Fruit fly (Drosophila melanogaster) whole organism, embryonic: Measurements from ENCODE around the gene Hrs.

Source experiments
- Blimp-1 ChIP-seq: fragments of 200-800 bp; sonication (Bioruptor generic); optimal IDR thresholded peaks from 3 replicates; lab custom pipeline; 2018; ENCODE audit warnings: missing biosample characterization, missing genetic modification characterization, mild to moderate bottlenecking, moderate library complexity, missing genetic modification reagents
- CG10147 ChIP-seq: fragments of 200-800 bp; sonication (Bioruptor generic); optimal IDR thresholded peaks from 2 replicates; lab custom pipeline; 2019; ENCODE audit warnings: missing biosample characterization, mild to moderate bottlenecking, missing genetic modification characterization, moderate library complexity
- CG11085 ChIP-seq: fragments of 200-800 bp; sonication (Bioruptor generic); IDR thresholded peaks from 2 replicates; pipeline ENCODE4 v1.3.6; 2022; ENCODE audit warnings: missing biosample characterization, missing genetic modification characterization
- CG11723 ChIP-seq: fragments of 200-800 bp; sonication (Bioruptor generic); optimal IDR thresholded peaks from 2 replicates; lab custom pipeline; 2017; ENCODE audit warnings: missing biosample characterization, mild to moderate bottlenecking, missing genetic modification characterization
- CG13424 ChIP-seq: fragments of 200-800 bp; sonication (Bioruptor generic); optimal IDR thresholded peaks from 2 replicates; lab custom pipeline; 2019; ENCODE audit warnings: missing biosample characterization, mild to moderate bottlenecking, missing genetic modification characterization, moderate library complexity
- CG14050 ChIP-seq: fragments of 200-800 bp; sonication (Bioruptor generic); IDR thresholded peaks from 3 replicates; pipeline ENCODE4 v1.3.6; 2022; ENCODE audit warnings: missing biosample characterization, missing genetic modification characterization
- CG14667 ChIP-seq: fragments of 200-800 bp; sonication (Bioruptor generic); IDR thresholded peaks from 2 replicates; pipeline ENCODE4 v1.3.6; 2022; ENCODE audit warnings: missing biosample characterization, missing genetic modification characterization
- CG15479 ChIP-seq: fragments of 200-800 bp; sonication (Bioruptor generic); optimal IDR thresholded peaks from 3 replicates; lab custom pipeline; 2019; ENCODE audit warnings: missing biosample characterization, mild to moderate bottlenecking, missing genetic modification characterization, moderate library complexity
- CG17359 ChIP-seq: fragments of 200-800 bp; sonication (Bioruptor generic); optimal IDR thresholded peaks from 3 replicates; lab custom pipeline; 2018; ENCODE audit warnings: missing biosample characterization, mild to moderate bottlenecking, missing genetic modification characterization, moderate library complexity
- CG17612 ChIP-seq: fragments of 200-800 bp; sonication (Bioruptor generic); IDR thresholded peaks from 2 replicates; pipeline ENCODE4 v1.3.6; 2022; ENCODE audit warnings: missing biosample characterization, missing genetic modification characterization
- CG17829 ChIP-seq: fragments of 200-800 bp; optimal IDR thresholded peaks from 2 replicates; lab custom pipeline; 2019; ENCODE audit warnings: missing biosample characterization, mild to moderate bottlenecking, missing genetic modification characterization, moderate library complexity
- CG30020 ChIP-seq: fragments of 200-800 bp; optimal IDR thresholded peaks from 2 replicates; lab custom pipeline; 2019; ENCODE audit warnings: missing biosample characterization, mild to moderate bottlenecking, missing genetic modification characterization, moderate library complexity
- CG3838 ChIP-seq: fragments of 200-800 bp; sonication (Bioruptor generic); optimal IDR thresholded peaks from 3 replicates; lab custom pipeline; 2016; ENCODE audit warnings: missing biosample characterization, missing genetic modification characterization
- CG4404 ChIP-seq: fragments of 200-800 bp; sonication (Bioruptor generic); IDR thresholded peaks from 2 replicates; pipeline ENCODE4 v1.3.6; 2022; ENCODE audit warnings: missing biosample characterization, missing genetic modification characterization
- CG6272 ChIP-seq: fragments of 200-800 bp; sonication (Bioruptor generic); IDR thresholded peaks from 2 replicates; pipeline ENCODE4 v1.3.6; 2022; ENCODE audit warnings: missing biosample characterization, missing genetic modification characterization
- CG7372 ChIP-seq: fragments of 200-800 bp; sonication (Bioruptor generic); IDR thresholded peaks from 2 replicates; pipeline ENCODE4 v1.3.6; 2022; ENCODE audit warnings: missing biosample characterization, missing genetic modification characterization
- CG8290 ChIP-seq, 3 experiments: fragments of 200-800 bp; sonication (Bioruptor generic); optimal IDR thresholded peaks; 2 replicates each; lab custom pipeline; 2016 to 2019; ENCODE audit warnings: missing biosample characterization in 3 of 3, missing genetic modification characterization in 3 of 3, mild to moderate bottlenecking in 2 of 3, moderate library complexity in 1 of 3
- CG8765 ChIP-seq: fragments of 200-800 bp; sonication (Bioruptor generic); IDR thresholded peaks from 2 replicates; pipeline ENCODE4 v1.3.6; 2022; ENCODE audit warnings: missing biosample characterization, missing genetic modification characterization
- D ChIP-seq, 2 experiments: fragments of 200-800 bp in 1 of 2; fragments of >200 bp in 1 of 2; sonication (Bioruptor generic) in 1 of 2; optimal IDR thresholded peaks; 2 replicates in 1 of 2; 3 replicates in 1 of 2; lab custom pipeline; 2017; ENCODE audit warnings: mild to moderate bottlenecking in 1 of 2, missing biosample characterization in 1 of 2, missing genetic modification characterization in 1 of 2, missing genetic modification reagents in 1 of 2
- D19A ChIP-seq: fragments of 200-800 bp; optimal IDR thresholded peaks from 3 replicates; lab custom pipeline; 2019; ENCODE audit warnings: missing biosample characterization, mild to moderate bottlenecking, missing genetic modification characterization, moderate library complexity
- Doc3 ChIP-seq: fragments of 200-800 bp; sonication (Bioruptor generic); IDR thresholded peaks from 3 replicates; pipeline ENCODE4 v1.3.6; 2022; ENCODE audit warnings: missing biosample characterization, missing genetic modification characterization; ENCODE audit not compliant: partially characterized antibody
- Dp ChIP-seq: fragments of 200-800 bp; sonication (Bioruptor generic); optimal IDR thresholded peaks from 2 replicates; lab custom pipeline; 2018; ENCODE audit warnings: missing biosample characterization, mild to moderate bottlenecking, missing genetic modification characterization, moderate library complexity
- E2f1 ChIP-seq: fragments of 200-800 bp; sonication (Bioruptor generic); IDR thresholded peaks from 2 replicates; pipeline ENCODE4 v1.3.6; 2022; ENCODE audit warnings: missing biosample characterization, missing genetic modification characterization
- Lim3 ChIP-seq: fragments of 200-800 bp; sonication (Bioruptor generic); IDR thresholded peaks from 2 replicates; pipeline ENCODE4 v1.3.6; 2022; ENCODE audit warnings: missing biosample characterization, missing genetic modification characterization
- Oaz ChIP-seq: fragments of 200-800 bp; sonication (Bioruptor generic); IDR thresholded peaks from 2 replicates; pipeline ENCODE4 v1.3.6; 2022; ENCODE audit warnings: missing biosample characterization, missing genetic modification characterization
- Optix ChIP-seq: fragments of 200-800 bp; sonication (Bioruptor generic); IDR thresholded peaks from 3 replicates; pipeline ENCODE4 v1.3.6; 2022; ENCODE audit warnings: missing biosample characterization, missing genetic modification characterization
- Xbp1 ChIP-seq: fragments of 200-800 bp; sonication (Bioruptor generic); optimal IDR thresholded peaks from 3 replicates; lab custom pipeline; 2016; ENCODE audit warnings: missing biosample characterization, mild to moderate bottlenecking, missing genetic modification characterization
- al ChIP-seq: fragments of 200-800 bp; sonication (Bioruptor generic); IDR thresholded peaks from 2 replicates; pipeline ENCODE4 v1.3.6; 2022; ENCODE audit warnings: missing biosample characterization, missing genetic modification characterization
- amos ChIP-seq: fragments of 200-800 bp; sonication (Bioruptor generic); IDR thresholded peaks from 2 replicates; pipeline ENCODE4 v1.3.6; 2022; ENCODE audit warnings: missing biosample characterization, missing genetic modification characterization; ENCODE audit not compliant: partially characterized antibody
- aop ChIP-seq: fragments of 200-800 bp; sonication (Bioruptor generic); IDR thresholded peaks from 2 replicates; pipeline ENCODE4 v1.3.6; 2022; ENCODE audit warnings: missing biosample characterization, missing genetic modification characterization
- cg ChIP-seq: fragments of 200-800 bp; sonication (Bioruptor generic); optimal IDR thresholded peaks from 3 replicates; lab custom pipeline; 2019; ENCODE audit warnings: missing biosample characterization, mild to moderate bottlenecking, missing genetic modification characterization, moderate library complexity
- crc ChIP-seq: fragments of 200-800 bp; sonication (Bioruptor generic); optimal IDR thresholded peaks from 2 replicates; lab custom pipeline; 2016; ENCODE audit warnings: missing biosample characterization, missing genetic modification characterization
- fd102C ChIP-seq: fragments of 200-800 bp; sonication (Bioruptor generic); optimal IDR thresholded peaks from 2 replicates; lab custom pipeline; 2018; ENCODE audit warnings: missing biosample characterization, mild to moderate bottlenecking, missing genetic modification characterization, moderate library complexity
- gem ChIP-seq: fragments of 200-800 bp; sonication (Bioruptor generic); optimal IDR thresholded peaks from 2 replicates; lab custom pipeline; 2019; ENCODE audit warnings: missing biosample characterization, mild to moderate bottlenecking, missing genetic modification characterization, moderate library complexity
- grn ChIP-seq: fragments of 200-800 bp; sonication (Bioruptor generic); optimal IDR thresholded peaks from 3 replicates; lab custom pipeline; 2017; ENCODE audit warnings: missing biosample characterization, missing genetic modification characterization
- gsb-n ChIP-seq: fragments of 200-800 bp; sonication (Bioruptor generic); optimal IDR thresholded peaks from 3 replicates; lab custom pipeline; 2018; ENCODE audit warnings: missing biosample characterization, mild to moderate bottlenecking, missing genetic modification characterization
- h ChIP-seq: fragments of >200 bp; optimal IDR thresholded peaks from 2 replicates; lab custom pipeline; 2017
- hb ChIP-seq: fragments of 200-800 bp; sonication (Bioruptor generic); IDR thresholded peaks from 3 replicates; pipeline ENCODE4 v1.3.6; 2022; ENCODE audit warnings: missing biosample characterization, missing genetic modification characterization; ENCODE audit not compliant: partially characterized antibody
- jumu ChIP-seq: fragments of 200-800 bp; sonication (Bioruptor generic); optimal IDR thresholded peaks from 3 replicates; lab custom pipeline; 2016; ENCODE audit warnings: missing biosample characterization, missing genetic modification characterization
- lola ChIP-seq, 3 experiments: fragments of >200 bp in 2 of 3; fragments of 200-800 bp in 1 of 3; sonication (Bioruptor generic) in 1 of 3; optimal IDR thresholded peaks; 2 replicates each; lab custom pipeline; 2017 to 2019; ENCODE audit warnings: missing biosample characterization in 3 of 3, missing genetic modification characterization in 3 of 3, mild to moderate bottlenecking in 1 of 3, moderate library complexity in 1 of 3
- mam ChIP-seq: fragments of 200-800 bp; sonication (Bioruptor generic); optimal IDR thresholded peaks from 3 replicates; lab custom pipeline; 2016; ENCODE audit warnings: missing biosample characterization, missing genetic modification characterization
- mld ChIP-seq: fragments of 200-800 bp; sonication (Bioruptor generic); IDR thresholded peaks from 3 replicates; pipeline ENCODE4 v1.3.6; 2022; ENCODE audit warnings: missing biosample characterization, missing genetic modification characterization; ENCODE audit not compliant: partially characterized antibody
- nau ChIP-seq: fragments of 200-800 bp; sonication (Bioruptor generic); optimal IDR thresholded peaks from 3 replicates; lab custom pipeline; 2017; ENCODE audit warnings: missing biosample characterization, mild to moderate bottlenecking, missing genetic modification characterization, missing genetic modification reagents
- ranshi ChIP-seq: fragments of 200-800 bp; sonication (Bioruptor generic); IDR thresholded peaks from 2 replicates; pipeline ENCODE4 v1.3.6; 2022; ENCODE audit warnings: missing biosample characterization, missing genetic modification characterization
- row ChIP-seq: fragments of 200-800 bp; sonication (Bioruptor generic); IDR thresholded peaks from 3 replicates; pipeline ENCODE4 v1.3.6; 2022; ENCODE audit warnings: missing biosample characterization, missing genetic modification characterization
- schlank ChIP-seq: fragments of 200-800 bp; sonication (Bioruptor generic); optimal IDR thresholded peaks from 2 replicates; lab custom pipeline; 2018; ENCODE audit warnings: missing biosample characterization, mild to moderate bottlenecking, missing genetic modification characterization
- tgo ChIP-seq: fragments of 200-800 bp; sonication (Bioruptor generic); IDR thresholded peaks from 3 replicates; pipeline ENCODE4 v1.3.6; 2022; ENCODE audit warnings: missing biosample characterization, missing genetic modification characterization
- ttk ChIP-seq: fragments of 200-800 bp; sonication (Bioruptor generic); IDR thresholded peaks from 2 replicates; pipeline ENCODE4 v2.1.2; 2022; ENCODE audit warnings: missing biosample characterization, missing genetic modification characterization
- z ChIP-seq: fragments of 200-800 bp; sonication (Bioruptor generic); IDR thresholded peaks from 3 replicates; pipeline ENCODE4 v1.3.6; 2022; ENCODE audit warnings: missing biosample characterization, missing genetic modification characterization
- zen ChIP-seq: fragments of 200-800 bp; sonication (Bioruptor generic); optimal IDR thresholded peaks from 3 replicates; lab custom pipeline; 2018; ENCODE audit warnings: missing biosample characterization, mild to moderate bottlenecking, missing genetic modification characterization, moderate library complexity

The Hrs gene

dm6 chr2L:2759654-2760053 lies 19.9 kb downstream of the Hrs start, which contains the start of the genes HemK2, Snapin and Tnpo-SR (continued):
- TF ChIP-seq CG10147 (GFP tag; lab: Kevin White, UChicago) (peak; percentile 92), CG3838 (GFP tag; lab: Kevin White, UChicago) (peak; percentile 80), CG30020 (tag; lab: Kevin White, UChicago) (peak; percentile 84), mam (GFP tag; lab: Kevin White, UChicago) (peak; percentile 91), D (optimal IDR thresholded peaks at IDR 0.05; lab: Kevin White, UChicago) (no peak), D (GFP tag; optimal IDR thresholded peaks at IDR 0.05; lab: Kevin White, UChicago) (peak; percentile 68), schlank (tag; lab: Kevin White, UChicago) (peak; percentile 71), aop (GFP tag; lab: Robert Waterston, UW) (peak; percentile 83), row (GFP tag; lab: Robert Waterston, UW) (peak; percentile 98), Doc3 (GFP tag; lab: Robert Waterston, UW) (peak; percentile 98), z (GFP tag; lab: Robert Waterston, UW) (peak; percentile 60; the same call in 1 of the 3 replicates), CG14667 (peak; percentile 90), jumu (GFP tag; lab: Kevin White, UChicago) (peak; percentile 85), gsb-n (tag; lab: Kevin White, UChicago) (peak; percentile 87), grn (peak; percentile 41), CG8290 (GFP tag; optimal IDR thresholded peaks at IDR 0.05; lab: Kevin White, UChicago) (peak; percentile 86), CG8290 (tag; optimal IDR thresholded peaks at IDR 0.05; lab: Kevin White, UChicago) (peak; percentile 83 to 92), CG17612 (GFP tag; lab: Robert Waterston, UW) (peak; percentile 89), Oaz (GFP tag; lab: Robert Waterston, UW) (peak; percentile 91), Blimp-1 (peak; percentile 87), tgo (GFP tag; lab: Robert Waterston, UW) (peak; percentile 95), mld (GFP tag; lab: Robert Waterston, UW) (peak; percentile 87), zen (tag; lab: Kevin White, UChicago) (peak; percentile 97), CG13424 (tag; lab: Kevin White, UChicago) (peak; percentile 94), nau (GFP tag; lab: Kevin White, UChicago) (peak; percentile 77), CG7372 (GFP tag; lab: Robert Waterston, UW) (peak; percentile 94), CG6272 (GFP tag; lab: Robert Waterston, UW) (peak; percentile 94), Optix (GFP tag; lab: Robert Waterston, UW) (peak; percentile 85), CG15479 (GFP tag; lab: Kevin White, UChicago) (peak; percentile 6), CG14050 (peak; percentile 89), CG4404 (GFP tag; lab: Robert Waterston, UW) (peak; percentile 94), Dp (GFP tag; lab: Kevin White, UChicago) (peak; percentile 43), crc (GFP tag; lab: Kevin White, UChicago) (peak; percentile 63), lola (GFP tag; optimal IDR thresholded peaks at IDR 0.05; lab: Kevin White, UChicago) (peak in 1 of 3 experiments; percentile 88), cg (GFP tag; lab: Kevin White, UChicago) (no peak), CG8765 (peak; percentile 94), Lim3 (GFP tag; lab: Robert Waterston, UW) (peak; percentile 60; the same call in 1 of the 2 replicates), al (GFP tag; lab: Robert Waterston, UW) (peak; percentile 92), Xbp1 (GFP tag; lab: Kevin White, UChicago) (peak; percentile 94), CG17359 (peak; percentile 91), CG17829 (peak; percentile 94), CG11723 (GFP tag; lab: Kevin White, UChicago) (peak; percentile 79), E2f1 (GFP tag; lab: Robert Waterston, UW) (peak; percentile 93), hb (GFP tag; lab: Robert Waterston, UW) (peak; percentile 93), amos (GFP tag; lab: Robert Waterston, UW) (peak; percentile 93), CG11085 (peak; percentile 87), ranshi (peak; percentile 93), D19A (peak; percentile 80), ttk (GFP tag; lab: Robert Waterston, UW) (peak; percentile 89), fd102C (GFP tag; lab: Kevin White, UChicago) (peak; percentile 35), h (lab: Kevin White, UChicago) (no peak), gem (tag; lab: Kevin White, UChicago) (peak; percentile 95)
